Worm (Caenorhabditis elegans) whole organism, early embryonic: Measurements from ENCODE around the gene Y49F6B.14.

ENCODE experiments used
- B0310.2 ChIP-seq: sonication (generic microtip); optimal IDR thresholded peaks from 2 replicates; lab custom pipeline; 2016; ENCODE audit warnings: mild to moderate bottlenecking, missing genetic modification characterization, missing compliant biosample characterization
- F13C5.2 ChIP-seq: sonication (generic microtip); optimal IDR thresholded peaks from 2 replicates; lab custom pipeline; 2017; ENCODE audit warnings: mild to moderate bottlenecking, missing genetic modification characterization, inconsistent platforms, missing compliant biosample characterization
- aly-1 ChIP-seq: sonication (generic microtip); optimal IDR thresholded peaks from 2 replicates; lab custom pipeline; 2016; ENCODE audit warnings: missing genetic modification characterization, missing compliant biosample characterization
- ama-1 ChIP-seq: fragments of 150-350 bp; optimal IDR thresholded peaks from 2 replicates; lab custom pipeline; 2014
- ceh-13 ChIP-seq: fragments of 200-800 bp; sonication (Bioruptor generic); optimal IDR thresholded peaks from 2 replicates; lab custom pipeline; 2018; ENCODE audit warnings: mild to moderate bottlenecking, missing genetic modification characterization, missing compliant biosample characterization
- ceh-36 ChIP-seq: sonication (generic microtip); optimal IDR thresholded peaks from 2 replicates; lab custom pipeline; 2016; ENCODE audit warnings: missing genetic modification characterization, inconsistent platforms, missing compliant biosample characterization
- ets-7 ChIP-seq: sonication (generic microtip); optimal IDR thresholded peaks from 2 replicates; lab custom pipeline; 2016; ENCODE audit warnings: missing genotype, missing genetic modification characterization, missing compliant biosample characterization
- flt-1 ChIP-seq: fragments of 200-800 bp; sonication (Bioruptor generic); IDR thresholded peaks from 2 replicates; pipeline ENCODE4 v1.3.6; 2022; ENCODE audit warnings: missing genetic modification characterization, missing compliant biosample characterization
- hmbx-1 ChIP-seq: sonication (generic microtip); optimal IDR thresholded peaks from 2 replicates; lab custom pipeline; 2016; ENCODE audit warnings: mild to moderate bottlenecking, missing genetic modification characterization, missing compliant biosample characterization
- hmg-4 ChIP-seq: fragments of 200-800 bp; sonication (Bioruptor generic); optimal IDR thresholded peaks from 2 replicates; lab custom pipeline; 2018; ENCODE audit warnings: mild to moderate bottlenecking, missing genetic modification characterization, missing compliant biosample characterization
- hnd-1 ChIP-seq: sonication (generic microtip); optimal IDR thresholded peaks from 2 replicates; lab custom pipeline; 2016; ENCODE audit warnings: missing genetic modification characterization, missing compliant biosample characterization
- pes-1 ChIP-seq: fragments of 200-800 bp; sonication (Bioruptor generic); IDR thresholded peaks from 2 replicates; pipeline ENCODE4 v1.3.6; 2022; ENCODE audit warnings: missing genetic modification reagents, missing genetic modification characterization, missing compliant biosample characterization
- scrt-1 ChIP-seq: fragments of 200-800 bp; sonication (Bioruptor generic); IDR thresholded peaks from 2 replicates; pipeline ENCODE4 v1.3.6; 2022; ENCODE audit warnings: missing genetic modification characterization, missing compliant biosample characterization
- sea-1 ChIP-seq: fragments of 200-800 bp; sonication (Bioruptor generic); conservative IDR thresholded peaks from 2 replicates; pipeline ENCODE4 v1.3.6; 2022; ENCODE audit warnings: missing genetic modification characterization, missing compliant biosample characterization
- tbx-11 ChIP-seq: fragments of 200-800 bp; sonication (Bioruptor generic); IDR thresholded peaks from 2 replicates; pipeline ENCODE4 v1.3.6; 2022; ENCODE audit warnings: missing genetic modification characterization, missing compliant biosample characterization
- tbx-37 ChIP-seq: fragments of 200-800 bp; sonication (Bioruptor generic); conservative IDR thresholded peaks from 2 replicates; pipeline ENCODE4 v1.3.6; 2022; ENCODE audit warnings: missing genetic modification reagents, missing genetic modification characterization, missing compliant biosample characterization
- tra-4 ChIP-seq: sonication (generic microtip); optimal IDR thresholded peaks from 2 replicates; lab custom pipeline; 2017; ENCODE audit warnings: missing genetic modification characterization, missing compliant biosample characterization

The Y49F6B.14 gene

DNA sequence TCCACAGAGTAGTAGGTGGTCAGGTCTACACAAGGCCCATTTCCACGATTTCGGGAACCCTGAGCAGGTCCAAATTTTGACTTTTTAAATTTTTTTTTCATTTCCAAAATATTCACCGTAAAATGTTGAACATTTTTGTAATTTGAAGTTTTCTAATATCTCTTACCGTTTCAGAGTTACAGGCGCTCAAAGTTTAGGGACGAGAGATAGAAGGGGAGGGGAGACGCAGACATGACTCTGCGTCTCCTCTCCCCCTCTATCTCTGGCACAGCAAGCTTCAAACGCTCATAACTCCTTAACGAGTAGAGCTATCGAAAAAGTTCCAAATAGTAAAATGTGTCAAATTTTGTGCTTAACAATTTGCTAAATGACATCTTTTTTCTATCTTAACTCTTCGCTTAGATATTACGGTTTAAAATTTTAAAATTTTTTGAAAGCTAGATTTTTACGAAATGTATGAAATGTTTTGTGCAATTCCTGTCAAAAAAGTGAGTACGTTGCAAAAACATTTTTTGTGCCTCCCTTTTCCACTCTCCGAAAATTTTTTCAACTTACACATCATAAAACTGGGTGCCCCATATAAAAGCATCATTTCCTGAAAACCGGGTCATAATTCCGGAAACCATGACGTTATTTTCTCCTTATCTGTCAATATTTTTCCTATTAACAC, at the start of gene Y49F6B.14, which contains the start of gene clec-125:
Y49F6B.14 (minus strand) TSS at position 101 of the 670 bp plus-strand sequence.
clec-125 (plus strand) TSS at position 620 of the 670 bp plus-strand sequence.
- TF ChIP-seq F13C5.2 (tag; lab: Kevin White, UChicago) (no peak), ceh-13 (GFP tag; lab: Kevin White, UChicago) (no peak), hnd-1 (tag; lab: Kevin White, UChicago) (no peak), sea-1 (GFP tag; lab: Robert Waterston, UW) (no peak), tbx-11 (GFP tag; lab: Robert Waterston, UW) (no peak), hmg-4 (GFP tag; lab: Kevin White, UChicago) (no peak), B0310.2 (tag; lab: Kevin White, UChicago) (no peak), ets-7 (tag; lab: Kevin White, UChicago) (no peak), scrt-1 (no peak), ceh-36 (no peak), aly-1 (tag; lab: Kevin White, UChicago) (no peak), pes-1 (GFP tag; lab: Robert Waterston, UW) (no peak), flt-1 (no peak), tbx-37 (GFP tag; lab: Robert Waterston, UW) (no peak)

- TF ChIP-seq tbx-11 (GFP tag; lab: Robert Waterston, UW): no peak
- no peak for TF ChIP-seq sea-1 (GFP tag; lab: Robert Waterston, UW)
- no peak for TF ChIP-seq ceh-13 (GFP tag; lab: Kevin White, UChicago)
- TF ChIP-seq scrt-1: no peak
- TF ChIP-seq aly-1 (tag; lab: Kevin White, UChicago): no peak
- TF ChIP-seq B0310.2 (tag; lab: Kevin White, UChicago): no peak
- TF ChIP-seq hnd-1 (tag; lab: Kevin White, UChicago): no peak
- TF ChIP-seq hmbx-1 (tag; lab: Kevin White, UChicago): no peak
- TF ChIP-seq pes-1 (GFP tag; lab: Robert Waterston, UW): no peak
- TF ChIP-seq ama-1 (lab: Kevin White, UChicago): no peak
Observed at ce11 chrII:3562419-3562818, 47.1 kb upstream of the Y49F6B.14 start, which contains the start of gene W10G11.3. Gene W10G11.3 (minus strand): TSS chrII:3562519.

DNA sequence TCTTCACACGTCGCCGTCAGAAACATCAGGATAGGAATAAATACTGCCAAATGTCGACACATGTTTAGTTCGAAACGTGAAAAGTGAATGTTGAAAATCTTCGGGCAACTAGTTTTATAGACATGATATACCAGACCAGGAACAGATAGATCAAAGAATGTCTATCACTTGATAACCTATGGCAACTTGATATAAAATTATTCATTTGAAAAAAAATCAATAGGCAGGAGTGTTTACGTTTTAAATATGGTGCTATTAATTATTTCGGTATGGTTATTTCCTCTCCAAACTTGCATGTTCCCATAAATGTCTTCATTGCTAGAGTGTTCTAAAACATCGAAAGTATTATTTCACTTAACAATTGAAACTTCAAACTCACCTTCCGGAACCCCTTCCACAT, 46.3 kb upstream of the Y49F6B.14 start, which contains the start of gene W10G11.2:
W10G11.2 (minus strand) TSS at position 101 of the 400 bp plus-strand sequence.
- no peak for TF ChIP-seq flt-1
- TF ChIP-seq aly-1 (tag; lab: Kevin White, UChicago): no peak
- no peak for TF ChIP-seq ceh-36
- no peak for TF ChIP-seq hmg-4 (GFP tag; lab: Kevin White, UChicago)
- no peak for TF ChIP-seq tra-4
- no peak for TF ChIP-seq tbx-11 (GFP tag; lab: Robert Waterston, UW)
- no peak for TF ChIP-seq ceh-13 (GFP tag; lab: Kevin White, UChicago)

DNA sequence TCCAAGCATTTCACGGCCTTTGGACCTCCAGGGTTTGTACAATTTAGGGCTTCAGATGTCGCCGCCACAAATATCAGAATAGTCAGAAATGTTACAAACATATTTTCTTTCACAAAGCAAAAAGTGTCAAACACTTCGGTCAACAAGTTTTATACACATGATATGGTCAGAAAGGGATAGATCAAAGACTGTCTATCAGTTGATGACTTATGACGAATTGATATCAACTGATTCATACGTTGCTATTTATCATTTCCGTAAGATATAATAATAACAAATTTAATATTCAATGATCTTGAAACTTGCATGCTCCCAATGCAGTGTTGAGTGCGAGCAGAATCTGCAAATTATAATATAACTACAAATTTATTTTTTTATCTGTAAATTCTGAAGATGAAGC, 45.3 kb upstream of the Y49F6B.14 start, which contains the start of gene W10G11.1:
W10G11.1 (minus strand) TSS at position 101 of the 400 bp plus-strand sequence.
- TF ChIP-seq scrt-1 (no peak), ceh-36 (no peak), B0310.2 (tag; lab: Kevin White, UChicago) (no peak), pes-1 (GFP tag; lab: Robert Waterston, UW) (no peak), ets-7 (tag; lab: Kevin White, UChicago) (no peak), aly-1 (tag; lab: Kevin White, UChicago) (no peak), ceh-13 (GFP tag; lab: Kevin White, UChicago) (no peak), flt-1 (no peak), tra-4 (no peak), hmg-4 (GFP tag; lab: Kevin White, UChicago) (no peak), ama-1 (lab: Kevin White, UChicago) (no peak), sea-1 (GFP tag; lab: Robert Waterston, UW) (no peak), tbx-37 (GFP tag; lab: Robert Waterston, UW) (no peak)

DNA sequence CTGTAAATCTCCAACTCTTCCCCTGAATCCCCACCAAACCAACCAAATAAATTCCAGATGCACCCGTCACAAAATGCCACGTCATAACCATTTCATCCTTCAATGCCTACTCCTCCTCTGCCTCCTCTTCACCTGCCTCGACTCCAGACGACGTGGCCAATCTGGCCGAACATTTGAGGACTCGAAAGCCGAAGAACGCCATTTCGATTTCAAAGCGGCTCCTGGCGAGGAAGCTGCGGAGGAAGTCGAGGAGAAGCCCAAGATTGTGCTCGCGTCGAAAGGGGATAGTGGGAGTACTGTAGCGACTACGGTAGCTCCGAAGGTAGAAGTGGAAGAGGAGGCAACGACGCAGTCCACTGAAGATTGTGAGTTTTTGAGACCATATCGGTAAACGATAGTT, 42.1 kb upstream of the Y49F6B.14 start, which contains the start of gene lgc-45:
lgc-45 (plus strand) TSS at position 56 of the 400 bp plus-strand sequence.
- no peak for TF ChIP-seq aly-1 (tag; lab: Kevin White, UChicago)
- TF ChIP-seq B0310.2 (tag; lab: Kevin White, UChicago): no peak
- no peak for TF ChIP-seq ceh-13 (GFP tag; lab: Kevin White, UChicago)
- no peak for TF ChIP-seq F13C5.2 (tag; lab: Kevin White, UChicago)
- TF ChIP-seq hmg-4 (GFP tag; lab: Kevin White, UChicago): no peak
- TF ChIP-seq hmbx-1 (tag; lab: Kevin White, UChicago): no peak
- TF ChIP-seq pes-1 (GFP tag; lab: Robert Waterston, UW): no peak
- no peak for TF ChIP-seq tbx-37 (GFP tag; lab: Robert Waterston, UW)
- TF ChIP-seq hnd-1 (tag; lab: Kevin White, UChicago): no peak
- TF ChIP-seq tra-4: no peak
- TF ChIP-seq scrt-1: no peak
- no peak for TF ChIP-seq ama-1 (lab: Kevin White, UChicago)
- TF ChIP-seq sea-1 (GFP tag; lab: Robert Waterston, UW): no peak
- no peak for TF ChIP-seq ceh-36
- TF ChIP-seq ets-7 (tag; lab: Kevin White, UChicago): no peak
- TF ChIP-seq flt-1: no peak
- TF ChIP-seq tbx-11 (GFP tag; lab: Robert Waterston, UW): no peak

- TF ChIP-seq ceh-36 (no peak), hnd-1 (tag; lab: Kevin White, UChicago) (no peak), tra-4 (no peak), hmg-4 (GFP tag; lab: Kevin White, UChicago) (no peak), B0310.2 (tag; lab: Kevin White, UChicago) (no peak), tbx-37 (GFP tag; lab: Robert Waterston, UW) (no peak), ets-7 (tag; lab: Kevin White, UChicago) (no peak), tbx-11 (GFP tag; lab: Robert Waterston, UW) (no peak), pes-1 (GFP tag; lab: Robert Waterston, UW) (no peak)
Observed at ce11 chrII:3556584-3556983, 41.3 kb upstream of the Y49F6B.14 start.

DNA sequence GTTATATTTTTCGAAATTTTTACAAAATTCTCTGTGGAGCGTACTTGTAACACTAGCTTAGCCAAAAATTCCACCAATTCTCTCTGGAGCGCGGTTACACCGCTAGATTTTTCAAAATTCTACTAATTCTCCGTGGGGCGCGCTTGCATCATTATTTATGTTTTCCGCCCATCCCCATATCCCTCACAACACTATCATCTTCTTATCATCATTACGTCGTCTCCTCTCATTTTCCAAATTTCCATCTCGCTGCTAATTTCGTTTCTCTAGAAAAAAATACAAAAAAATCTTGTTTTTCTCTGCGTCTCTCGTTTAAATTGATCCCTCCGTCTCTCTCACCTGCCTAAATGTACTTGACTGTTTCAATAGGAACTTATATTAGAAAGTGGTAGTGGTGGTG, 40.0 kb upstream of the Y49F6B.14 start:
- TF ChIP-seq ets-7 (tag; lab: Kevin White, UChicago) (no peak), aly-1 (tag; lab: Kevin White, UChicago) (no peak), B0310.2 (tag; lab: Kevin White, UChicago) (no peak), sea-1 (GFP tag; lab: Robert Waterston, UW) (no peak), hmg-4 (GFP tag; lab: Kevin White, UChicago) (no peak), tbx-11 (GFP tag; lab: Robert Waterston, UW) (no peak), ceh-36 (no peak), tbx-37 (GFP tag; lab: Robert Waterston, UW) (no peak), hnd-1 (tag; lab: Kevin White, UChicago) (no peak), hmbx-1 (tag; lab: Kevin White, UChicago) (no peak), pes-1 (GFP tag; lab: Robert Waterston, UW) (no peak), ceh-13 (GFP tag; lab: Kevin White, UChicago) (no peak), F13C5.2 (tag; lab: Kevin White, UChicago) (no peak)
